Worm (Caenorhabditis elegans): ENCODE measurements around the gene sre-47.

Gene sre-47

DNA sequence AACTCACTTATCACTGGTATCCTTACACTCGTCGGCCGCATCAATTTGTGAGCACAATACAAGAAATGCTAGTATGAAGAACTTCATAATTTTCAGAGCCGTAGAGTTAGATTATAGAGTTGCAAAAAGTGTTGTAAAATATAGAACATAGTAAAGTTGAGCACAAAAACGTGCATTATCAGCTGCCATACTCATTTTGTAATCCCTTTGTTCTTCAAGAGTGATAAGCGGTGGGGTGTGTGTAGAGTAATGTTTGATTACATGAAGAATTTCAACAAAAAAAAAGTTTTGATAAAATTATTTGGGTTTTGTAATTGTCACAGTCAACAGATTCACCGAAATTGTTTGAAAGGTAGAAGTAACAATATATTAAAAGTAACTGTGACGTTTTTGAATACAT lies 1.5 kb downstream of the sre-47 start, which contains the start of the genes Y39G8B.13 and Y39G8B.10:
Y39G8B.13 (minus strand) TSS at position 125 of the 400 bp plus-strand sequence.
Y39G8B.10 (minus strand) TSS at position 193 of the 400 bp plus-strand sequence.
- no peak for TF ChIP-seq F13H6.1 (tag; optimal IDR thresholded peaks at IDR 0.05)
- TF ChIP-seq fos-1 (tag; optimal IDR thresholded peaks at IDR 0.05) = peak; percentile 74
- TF ChIP-seq R02D3.7 (tag; optimal IDR thresholded peaks at IDR 0.05) = no peak
- TF ChIP-seq sem-4 (tag; optimal IDR thresholded peaks at IDR 0.05) = no peak

- TF ChIP-seq skn-1 (tag; optimal IDR thresholded peaks at IDR 0.05) (no peak), zag-1 (tag; optimal IDR thresholded peaks at IDR 0.05) (no peak), lsy-2 (tag; optimal IDR thresholded peaks at IDR 0.05) (no peak)
Measured at ce11 chrII:13982247-13982646, 2.2 kb downstream of the sre-47 start.

ce11 chrII:13981819-13982218 lies 2.6 kb downstream of the sre-47 start:
- TF ChIP-seq ceh-16 (tag; optimal IDR thresholded peaks at IDR 0.05) (no peak), fos-1 (tag; optimal IDR thresholded peaks at IDR 0.05) (peak; percentile 52)

ce11 chrII:13981097-13981496 lies 3.4 kb downstream of the sre-47 start, which contains the start of gene Y39G8B.9:
Gene Y39G8B.9, plus strand, starts transcription at chrII:13981365.
- TF ChIP-seq lin-13 (GFP tag; optimal IDR thresholded peaks at IDR 0.05) = no peak
- TF ChIP-seq ceh-82 (tag; optimal IDR thresholded peaks at IDR 0.05) = no peak
- peak; percentile 54 for TF ChIP-seq fos-1 (tag; optimal IDR thresholded peaks at IDR 0.05)

DNA sequence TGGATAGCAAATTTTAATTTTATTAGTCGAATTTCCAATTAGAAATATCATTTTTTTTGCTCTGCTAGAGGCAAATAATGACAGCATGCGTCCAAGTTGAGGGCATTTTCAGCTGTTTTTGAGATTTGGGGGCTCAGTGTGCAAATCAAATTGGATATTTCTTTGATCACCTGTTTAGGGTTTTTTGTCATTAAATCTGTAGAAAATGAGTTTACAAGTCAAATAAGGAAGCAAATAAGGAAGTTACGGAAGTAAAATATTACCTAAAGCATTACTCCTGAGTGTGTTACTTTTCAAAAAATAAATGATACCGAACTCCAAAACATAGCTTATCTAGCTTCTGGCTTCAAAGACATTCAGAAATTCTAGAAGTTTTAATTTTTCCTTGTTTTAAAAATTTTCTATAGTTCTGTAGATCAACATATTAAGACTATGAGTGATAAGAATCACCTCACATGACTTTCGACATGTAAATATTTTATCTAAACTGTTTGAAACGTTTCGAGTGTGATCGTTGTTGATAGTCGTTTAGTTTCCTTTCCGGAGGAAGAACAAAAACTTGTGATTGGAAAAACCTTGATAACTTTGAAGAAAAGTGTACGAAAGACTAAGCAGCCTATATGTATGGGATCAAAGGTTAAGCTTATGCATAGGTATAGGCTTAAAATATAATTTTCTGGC lies 4.5 kb downstream of the sre-47 start, which contains the start of gene sre-48:
sre-48 (minus strand) TSS at position 51 of the 681 bp plus-strand sequence.
- TF ChIP-seq sem-4 (tag; optimal IDR thresholded peaks at IDR 0.05) (no peak), sma-9 (GFP tag; optimal IDR thresholded peaks at IDR 0.05) (peak; percentile 22), sma-9 (tag; optimal IDR thresholded peaks at IDR 0.05) (no peak), egl-27 (tag; optimal IDR thresholded peaks at IDR 0.05) (no peak), unc-39 (tag; optimal IDR thresholded peaks at IDR 0.05) (no peak), nhr-237 (tag; optimal IDR thresholded peaks at IDR 0.05) (no peak), mab-5 (tag; optimal IDR thresholded peaks at IDR 0.05) (no peak), unc-55 (GFP tag; optimal IDR thresholded peaks at IDR 0.05) (no peak), skn-1 (tag; optimal IDR thresholded peaks at IDR 0.05) (no peak), Y55F3AM.14 (GFP tag; optimal IDR thresholded peaks at IDR 0.05) (no peak), nhr-12 (tag; optimal IDR thresholded peaks at IDR 0.05) (no peak), ZK546.5 (tag; optimal IDR thresholded peaks at IDR 0.05) (no peak), nhr-77 (tag; optimal IDR thresholded peaks at IDR 0.05) (no peak), zag-1 (tag; optimal IDR thresholded peaks at IDR 0.05) (no peak), F13H6.1 (tag; optimal IDR thresholded peaks at IDR 0.05) (no peak), nhr-25 (tag; optimal IDR thresholded peaks at IDR 0.05) (no peak), gmeb-1 (tag; optimal IDR thresholded peaks at IDR 0.05) (peak; percentile 41), nhr-21 (tag; optimal IDR thresholded peaks at IDR 0.05) (no peak), fos-1 (tag; optimal IDR thresholded peaks at IDR 0.05) (peak; percentile 42), R02D3.7 (tag; optimal IDR thresholded peaks at IDR 0.05) (no peak), lsy-2 (tag; optimal IDR thresholded peaks at IDR 0.05) (no peak), aly-2 (tag; optimal IDR thresholded peaks at IDR 0.05) (no peak), mbf-1 (tag; optimal IDR thresholded peaks at IDR 0.05) (no peak), blmp-1 (tag; optimal IDR thresholded peaks at IDR 0.05; ENCODE audit: insufficient read depth) (no peak), ceh-16 (tag; optimal IDR thresholded peaks at IDR 0.05) (no peak)

ce11 chrII:13977701-13978100 lies 6.8 kb downstream of the sre-47 start:
- TF ChIP-seq snpc-4 (tag; optimal IDR thresholded peaks at IDR 0.05) = no peak
- no peak for TF ChIP-seq sma-9 (GFP tag; optimal IDR thresholded peaks at IDR 0.05)
- TF ChIP-seq sma-9 (tag; optimal IDR thresholded peaks at IDR 0.05) = no peak
- no peak for TF ChIP-seq egl-27 (tag; optimal IDR thresholded peaks at IDR 0.05)
- TF ChIP-seq F13H6.1 (tag; optimal IDR thresholded peaks at IDR 0.05) = no peak
- TF ChIP-seq sem-4 (tag; optimal IDR thresholded peaks at IDR 0.05) = no peak
- TF ChIP-seq elt-3 (tag; optimal IDR thresholded peaks at IDR 0.05) = no peak

ce11 chrII:13976161-13976560 lies 8.3 kb downstream of the sre-47 start, which contains the start of gene Y39G8B.2:
Gene Y39G8B.2, minus strand, starts transcription at chrII:13976221.
- TF ChIP-seq elt-3 (tag; optimal IDR thresholded peaks at IDR 0.05) (no peak), egl-27 (tag; optimal IDR thresholded peaks at IDR 0.05) (peak; percentile 36), sma-3 (GFP tag; optimal IDR thresholded peaks at IDR 0.05) (peak; percentile 74), aly-2 (tag; optimal IDR thresholded peaks at IDR 0.05) (no peak), R02D3.7 (tag; optimal IDR thresholded peaks at IDR 0.05) (no peak), sma-9 (GFP tag; optimal IDR thresholded peaks at IDR 0.05) (peak; percentile 72), sma-9 (tag; optimal IDR thresholded peaks at IDR 0.05) (no peak), F13H6.1 (tag; optimal IDR thresholded peaks at IDR 0.05) (peak; percentile 78), dmd-4 (tag; optimal IDR thresholded peaks at IDR 0.05) (no peak), fos-1 (tag; optimal IDR thresholded peaks at IDR 0.05) (peak; percentile 65), ama-1 (optimal IDR thresholded peaks at IDR 0.05) (no peak), nhr-23 (tag; optimal IDR thresholded peaks at IDR 0.05) (no peak), peb-1 (tag; optimal IDR thresholded peaks at IDR 0.05) (no peak), skn-1 (tag; optimal IDR thresholded peaks at IDR 0.05) (peak; percentile 5), lin-13 (GFP tag; optimal IDR thresholded peaks at IDR 0.05) (peak; percentile 90), ztf-4 (tag; optimal IDR thresholded peaks at IDR 0.05) (no peak), unc-55 (GFP tag; optimal IDR thresholded peaks at IDR 0.05) (peak; percentile 93), lin-39 (tag; optimal IDR thresholded peaks at IDR 0.05) (no peak), gmeb-1 (tag; optimal IDR thresholded peaks at IDR 0.05) (peak; percentile 81), C34F6.9 (tag; optimal IDR thresholded peaks at IDR 0.05) (peak; percentile 92), crh-2 (tag; optimal IDR thresholded peaks at IDR 0.05) (peak; percentile 83), blmp-1 (tag; optimal IDR thresholded peaks at IDR 0.05; ENCODE audit: insufficient read depth) (peak; percentile 55), ceh-16 (tag; optimal IDR thresholded peaks at IDR 0.05) (no peak)

All from whole organism, L2 larva.